Worm (Caenorhabditis elegans) whole organism, L4/young adult: ENCODE data around the gene rfp-1.

Experiments used
- W03F9.2 ChIP-seq: fragments of 150-350 bp; optimal IDR thresholded peaks from 2 replicates; lab custom pipeline; 2014; ENCODE audit warnings: missing biosample characterization, missing genetic modification characterization
- dao-5 ChIP-seq: sonication (generic microtip); optimal IDR thresholded peaks from 2 replicates; lab custom pipeline; 2016; ENCODE audit warnings: missing genotype, missing genetic modification characterization, moderate library complexity, missing compliant biosample characterization
- him-1 ChIP-seq: sonication (generic microtip); optimal IDR thresholded peaks from 2 replicates; lab custom pipeline; 2016; ENCODE audit warnings: missing genotype, missing genetic modification reagents, missing genetic modification characterization, missing compliant biosample characterization

The rfp-1 gene

ce11 chrIII:8371595-8372305 is 13.3 kb downstream of the rfp-1 start, which contains the start of gene lmbr-1:
Gene lmbr-1 (plus strand): TSS chrIII:8372255.
- TF ChIP-seq dao-5 (tag; lab: Kevin White, UChicago) (no peak), him-1 (tag; lab: Kevin White, UChicago) (no peak)

- no peak for TF ChIP-seq him-1 (tag; lab: Kevin White, UChicago)
Observed at ce11 chrIII:8375000-8375399, 16.6 kb downstream of the rfp-1 start, which contains the start of gene met-2. Gene met-2 (plus strand): TSS chrIII:8375300.

- TF ChIP-seq dao-5 (tag; lab: Kevin White, UChicago): no peak
- TF ChIP-seq W03F9.2: no peak
- TF ChIP-seq him-1 (tag; lab: Kevin White, UChicago): no peak
Observed at ce11 chrIII:8380645-8381044, 22.2 kb downstream of the rfp-1 start, which contains the start of gene R05D3.12. Gene R05D3.12 (plus strand): TSS chrIII:8380945.

DNA sequence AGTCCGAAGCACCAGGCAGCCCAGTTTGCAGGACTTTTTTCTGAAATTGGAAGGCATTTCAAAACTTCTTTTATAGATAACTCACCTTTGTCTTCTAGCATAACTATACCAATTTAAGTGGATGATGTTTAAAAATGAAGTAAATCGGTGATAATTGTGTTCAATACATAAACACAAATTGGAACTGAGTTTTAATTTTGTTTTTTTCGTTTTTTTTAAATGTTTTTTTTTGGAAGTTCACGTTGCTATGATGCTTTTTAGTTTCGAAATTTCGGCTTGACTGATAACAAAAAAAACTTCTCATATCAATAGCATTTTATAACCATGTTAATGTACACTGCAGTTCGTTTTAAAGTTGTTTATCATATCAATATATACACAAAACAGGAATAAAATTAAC is 31.1 kb downstream of the rfp-1 start, which contains the start of gene ZK353.4:
TSS of gene ZK353.4 (minus strand) at position 101 of the 400 bp plus-strand sequence.
- TF ChIP-seq dao-5 (tag; lab: Kevin White, UChicago) (no peak), him-1 (tag; lab: Kevin White, UChicago) (peak; percentile 40), W03F9.2 (no peak)

- TF ChIP-seq him-1 (tag; lab: Kevin White, UChicago) (peak; percentile 54), W03F9.2 (no peak), dao-5 (tag; lab: Kevin White, UChicago) (no peak)
Observed at ce11 chrIII:8392307-8392706, 33.9 kb downstream of the rfp-1 start.

DNA sequence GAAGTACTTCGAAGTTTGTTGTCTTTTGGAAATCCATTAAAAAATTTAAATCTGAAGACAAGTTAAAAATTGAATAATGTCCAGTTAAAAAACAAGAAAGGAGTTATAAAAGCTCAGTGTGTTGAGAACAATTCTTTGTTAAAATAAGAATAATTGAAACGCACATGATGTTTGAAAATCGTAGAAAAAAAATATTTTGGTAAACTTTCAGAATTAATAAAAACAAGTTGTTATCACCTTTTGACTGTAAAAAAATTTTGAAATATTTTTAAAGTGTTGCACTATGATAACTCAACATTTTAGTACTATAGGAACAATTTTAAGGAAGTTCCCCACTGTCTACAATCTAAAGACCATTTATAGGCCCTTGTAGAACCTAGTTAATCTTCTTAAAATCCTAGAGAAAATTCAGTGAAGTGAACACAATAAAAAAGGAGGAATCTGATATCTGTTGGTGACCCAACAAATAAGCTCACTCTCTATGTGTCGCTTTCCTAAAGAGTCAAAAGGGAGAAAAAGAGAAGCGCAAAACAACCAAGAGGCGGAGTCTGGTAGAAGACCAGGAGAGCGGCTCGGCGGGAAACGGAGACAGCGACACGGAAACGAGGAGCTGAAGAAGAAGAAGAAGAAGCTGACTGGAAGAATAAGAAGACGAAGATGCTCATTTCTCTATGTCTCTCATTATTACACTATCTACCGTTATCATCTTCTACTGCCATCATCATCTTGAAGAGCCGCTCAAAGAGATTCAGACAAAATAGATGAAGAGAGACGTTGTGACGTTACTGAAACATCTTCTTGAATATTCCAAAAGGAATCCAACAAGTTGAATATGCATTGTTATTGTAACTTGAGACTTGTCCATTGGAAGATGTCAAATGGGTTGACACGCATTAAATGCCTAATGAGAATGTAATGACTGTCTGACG is 36.2 kb downstream of the rfp-1 start, which contains the start of gene ZK353.10:
TSS of gene ZK353.10 (minus strand) at position 51 of the 929 bp plus-strand sequence.
- no peak for TF ChIP-seq dao-5 (tag; lab: Kevin White, UChicago)
- TF ChIP-seq him-1 (tag; lab: Kevin White, UChicago): peak; percentile 41

DNA sequence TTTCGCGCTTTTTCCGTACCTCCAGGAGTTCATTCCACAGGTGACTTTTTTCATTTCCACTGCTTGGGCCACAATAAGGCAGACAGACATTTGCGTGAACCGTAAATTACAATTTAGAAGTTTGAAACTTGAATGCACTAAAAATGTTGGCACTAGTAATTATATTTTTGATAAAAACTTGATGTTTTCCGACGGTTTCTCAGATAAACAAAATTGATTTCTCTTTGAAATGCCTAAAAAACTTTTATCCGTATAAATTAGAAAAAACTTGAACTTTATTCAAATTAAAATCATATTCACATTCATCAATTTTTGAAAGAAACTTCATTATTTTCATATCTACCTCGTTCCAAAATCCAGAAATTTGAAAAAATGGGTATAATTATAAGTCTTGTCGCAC is 37.3 kb downstream of the rfp-1 start, which contains the start of gene ZK353.3:
TSS of gene ZK353.3 (plus strand) at position 301 of the 400 bp plus-strand sequence.
- TF ChIP-seq him-1 (tag; lab: Kevin White, UChicago) (no peak), dao-5 (tag; lab: Kevin White, UChicago) (no peak), W03F9.2 (no peak)

DNA sequence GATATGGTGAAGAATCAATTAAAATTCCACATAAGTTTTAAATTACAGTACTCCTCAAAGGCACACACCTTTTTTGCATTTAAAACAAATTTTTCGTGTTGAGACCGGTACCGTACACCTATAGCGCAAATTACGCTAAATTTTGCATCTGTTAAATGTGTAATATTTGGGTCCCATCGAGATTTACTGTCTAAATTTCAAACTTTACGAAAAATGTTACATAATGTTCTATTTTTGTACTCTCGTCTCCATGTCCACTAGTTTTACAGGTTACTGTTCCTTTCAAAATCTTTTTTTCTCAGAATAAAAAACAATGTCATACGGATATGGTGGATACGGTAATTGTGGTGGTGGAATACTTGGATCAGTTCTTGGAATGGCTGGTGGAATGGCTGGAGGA is 40.0 kb downstream of the rfp-1 start, which contains the start of gene ZK353.2:
TSS of gene ZK353.2 (plus strand) at position 301 of the 400 bp plus-strand sequence.
- TF ChIP-seq dao-5 (tag; lab: Kevin White, UChicago) (no peak), him-1 (tag; lab: Kevin White, UChicago) (no peak), W03F9.2 (no peak)

ce11 chrIII:8400478-8400877 is 42.1 kb downstream of the rfp-1 start:
- TF ChIP-seq W03F9.2: no peak
- no peak for TF ChIP-seq him-1 (tag; lab: Kevin White, UChicago)

- TF ChIP-seq W03F9.2 (no peak), him-1 (tag; lab: Kevin White, UChicago) (no peak), dao-5 (tag; lab: Kevin White, UChicago) (no peak)
Observed at ce11 chrIII:8401887-8402286, 43.5 kb downstream of the rfp-1 start, which contains the start of gene lap-1. Gene lap-1 (minus strand): TSS chrIII:8401928.

DNA sequence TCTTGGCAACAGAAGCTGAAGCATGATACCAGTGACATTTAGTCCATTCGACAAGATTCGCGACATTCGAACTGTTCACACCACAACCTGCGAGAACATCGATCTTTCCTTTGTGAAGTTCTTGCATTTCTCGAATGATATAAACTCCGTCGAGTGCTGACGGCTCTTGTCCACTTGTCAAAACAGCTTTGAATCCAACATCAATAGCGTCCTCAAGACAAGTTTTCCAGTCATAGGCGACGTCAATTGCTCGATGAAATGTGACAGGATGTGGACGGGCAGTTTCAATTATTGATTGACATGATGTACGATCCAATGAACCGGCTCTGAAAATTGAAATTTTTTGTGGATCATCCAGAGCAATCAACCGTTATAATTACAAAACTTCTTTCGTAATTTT is 44.2 kb downstream of the rfp-1 start:
- TF ChIP-seq W03F9.2: no peak
- no peak for TF ChIP-seq dao-5 (tag; lab: Kevin White, UChicago)
- TF ChIP-seq him-1 (tag; lab: Kevin White, UChicago): no peak

ce11 chrIII:8403507-8403906 is 45.1 kb downstream of the rfp-1 start, which contains the start of gene cutc-1:
Gene cutc-1 (minus strand): TSS chrIII:8403607.
- TF ChIP-seq dao-5 (tag; lab: Kevin White, UChicago) (no peak), him-1 (tag; lab: Kevin White, UChicago) (no peak), W03F9.2 (no peak)

ce11 chrIII:8405449-8405962 is 47.1 kb downstream of the rfp-1 start, which contains the start of the genes ubxn-4 and cyy-1:
Gene ubxn-4 (minus strand): TSS chrIII:8405562.
Gene cyy-1 (plus strand): TSS chrIII:8405874.
- no peak for TF ChIP-seq dao-5 (tag; lab: Kevin White, UChicago)
- peak; percentile 15 for TF ChIP-seq W03F9.2
